Worm (Caenorhabditis elegans) whole organism, L1 larva: ENCODE measurements around the gene F44A6.5.

Experiments
- ama-1 ChIP-seq: fragments of 150-350 bp; optimal IDR thresholded peaks from 2 replicates; lab custom pipeline; 2014
- nhr-237 ChIP-seq: fragments of 150-350 bp; optimal IDR thresholded peaks from 2 replicates; lab custom pipeline; 2014; ENCODE audit warnings: missing biosample characterization, missing genetic modification characterization

ce11 chrX:10197204-10197756, 21.4 kb downstream of the F44A6.5 start, which contains the start of gene nucb-1:
- no peak for TF ChIP-seq ama-1 (lab: Kevin White, UChicago)
- TF ChIP-seq nhr-237 (tag; lab: Kevin White, UChicago): no peak
